Worm (Caenorhabditis elegans): ENCODE data around the gene R05D3.9.

ce11 chrIII:8401887-8402286 lies 33.4 kb upstream of the R05D3.9 start, which contains the start of gene lap-1:
- no peak for TF ChIP-seq med-1 (GFP tag; optimal IDR thresholded peaks at IDR 0.05; ENCODE audit: insufficient read depth)
- no peak for TF ChIP-seq flt-1 (GFP tag; IDR thresholded peaks at IDR 0.05)
- no peak for TF ChIP-seq ref-1 (GFP tag; conservative IDR thresholded peaks at IDR 0.05)
- TF ChIP-seq cog-1 (tag; optimal IDR thresholded peaks at IDR 0.05) = no peak
- no peak for TF ChIP-seq ztf-23 (GFP tag; IDR thresholded peaks at IDR 0.05)
- TF ChIP-seq klf-2 (GFP tag; conservative IDR thresholded peaks at IDR 0.05) = no peak
- TF ChIP-seq tab-1 (GFP tag; IDR thresholded peaks at IDR 0.05) = no peak
- TF ChIP-seq T22C8.4 (GFP tag; IDR thresholded peaks at IDR 0.05) = no peak
- no peak for TF ChIP-seq ztf-29 (GFP tag; IDR thresholded peaks at IDR 0.05)

Measured in whole organism, midembryonic.